Worm (Caenorhabditis elegans): ENCODE results near the gene srd-36.

DNA sequence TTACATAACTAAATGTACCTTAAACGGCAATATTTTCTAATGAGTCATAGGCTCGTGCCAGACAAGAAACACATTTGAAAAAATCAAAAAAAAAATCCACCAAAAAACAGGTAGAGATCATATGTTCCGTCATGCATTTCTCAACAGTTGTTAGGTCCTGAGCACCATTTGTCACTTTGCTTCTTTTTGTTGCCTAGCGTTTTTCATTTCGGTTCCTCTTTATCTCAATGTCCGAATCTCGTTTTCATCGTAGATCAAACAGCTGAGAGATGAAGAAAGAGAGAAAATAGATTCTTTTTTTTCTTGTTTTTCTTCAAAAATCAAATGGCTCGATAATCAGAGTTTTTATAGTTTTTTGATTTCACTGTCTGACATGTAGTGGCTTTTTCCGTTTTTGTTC, 46.4 kb upstream of the srd-36 start:
- TF ChIP-seq skn-1 (tag; optimal IDR thresholded peaks at IDR 0.05): no peak
- no peak for TF ChIP-seq ceh-82 (tag; optimal IDR thresholded peaks at IDR 0.05)
- no peak for TF ChIP-seq unc-39 (tag; optimal IDR thresholded peaks at IDR 0.05)
- no peak for TF ChIP-seq R02D3.7 (tag; optimal IDR thresholded peaks at IDR 0.05)
- no peak for TF ChIP-seq lin-13 (GFP tag; optimal IDR thresholded peaks at IDR 0.05)

All from whole organism, L4 larva.